Worm (Caenorhabditis elegans) whole organism, early embryonic: ENCODE data around the gene T27E9.2.

Source experiments
- B0310.2 ChIP-seq: sonication (generic microtip); optimal IDR thresholded peaks from 2 replicates; lab custom pipeline; 2016; ENCODE audit warnings: mild to moderate bottlenecking, missing genetic modification characterization, missing compliant biosample characterization
- F13C5.2 ChIP-seq: sonication (generic microtip); optimal IDR thresholded peaks from 2 replicates; lab custom pipeline; 2017; ENCODE audit warnings: mild to moderate bottlenecking, missing genetic modification characterization, inconsistent platforms, missing compliant biosample characterization
- aly-1 ChIP-seq: sonication (generic microtip); optimal IDR thresholded peaks from 2 replicates; lab custom pipeline; 2016; ENCODE audit warnings: missing genetic modification characterization, missing compliant biosample characterization
- ama-1 ChIP-seq: fragments of 150-350 bp; optimal IDR thresholded peaks from 2 replicates; lab custom pipeline; 2014
- ceh-13 ChIP-seq: fragments of 200-800 bp; sonication (Bioruptor generic); optimal IDR thresholded peaks from 2 replicates; lab custom pipeline; 2018; ENCODE audit warnings: mild to moderate bottlenecking, missing genetic modification characterization, missing compliant biosample characterization
- ceh-36 ChIP-seq: sonication (generic microtip); optimal IDR thresholded peaks from 2 replicates; lab custom pipeline; 2016; ENCODE audit warnings: missing genetic modification characterization, inconsistent platforms, missing compliant biosample characterization
- ets-7 ChIP-seq: sonication (generic microtip); optimal IDR thresholded peaks from 2 replicates; lab custom pipeline; 2016; ENCODE audit warnings: missing genotype, missing genetic modification characterization, missing compliant biosample characterization
- flt-1 ChIP-seq: fragments of 200-800 bp; sonication (Bioruptor generic); IDR thresholded peaks from 2 replicates; pipeline ENCODE4 v1.3.6; 2022; ENCODE audit warnings: missing genetic modification characterization, missing compliant biosample characterization
- hmbx-1 ChIP-seq: sonication (generic microtip); optimal IDR thresholded peaks from 2 replicates; lab custom pipeline; 2016; ENCODE audit warnings: mild to moderate bottlenecking, missing genetic modification characterization, missing compliant biosample characterization
- hmg-4 ChIP-seq: fragments of 200-800 bp; sonication (Bioruptor generic); optimal IDR thresholded peaks from 2 replicates; lab custom pipeline; 2018; ENCODE audit warnings: mild to moderate bottlenecking, missing genetic modification characterization, missing compliant biosample characterization
- hnd-1 ChIP-seq: sonication (generic microtip); optimal IDR thresholded peaks from 2 replicates; lab custom pipeline; 2016; ENCODE audit warnings: missing genetic modification characterization, missing compliant biosample characterization
- pes-1 ChIP-seq: fragments of 200-800 bp; sonication (Bioruptor generic); IDR thresholded peaks from 2 replicates; pipeline ENCODE4 v1.3.6; 2022; ENCODE audit warnings: missing genetic modification reagents, missing genetic modification characterization, missing compliant biosample characterization
- scrt-1 ChIP-seq: fragments of 200-800 bp; sonication (Bioruptor generic); IDR thresholded peaks from 2 replicates; pipeline ENCODE4 v1.3.6; 2022; ENCODE audit warnings: missing genetic modification characterization, missing compliant biosample characterization
- sea-1 ChIP-seq: fragments of 200-800 bp; sonication (Bioruptor generic); conservative IDR thresholded peaks from 2 replicates; pipeline ENCODE4 v1.3.6; 2022; ENCODE audit warnings: missing genetic modification characterization, missing compliant biosample characterization
- tbx-11 ChIP-seq: fragments of 200-800 bp; sonication (Bioruptor generic); IDR thresholded peaks from 2 replicates; pipeline ENCODE4 v1.3.6; 2022; ENCODE audit warnings: missing genetic modification characterization, missing compliant biosample characterization
- tbx-37 ChIP-seq: fragments of 200-800 bp; sonication (Bioruptor generic); conservative IDR thresholded peaks from 2 replicates; pipeline ENCODE4 v1.3.6; 2022; ENCODE audit warnings: missing genetic modification reagents, missing genetic modification characterization, missing compliant biosample characterization
- tra-4 ChIP-seq: sonication (generic microtip); optimal IDR thresholded peaks from 2 replicates; lab custom pipeline; 2017; ENCODE audit warnings: missing genetic modification characterization, missing compliant biosample characterization

T27E9.2 gene

ce11 chrIII:13462965-13463783 lies 790 bp upstream of the T27E9.2 start, which contains the start of gene ant-1.1:
Gene ant-1.1 (plus strand): TSS chrIII:13463163.
- TF ChIP-seq ets-7 (tag; lab: Kevin White, UChicago) (no peak), ceh-36 (tag; lab: Kevin White, UChicago) (peak; percentile 20), pes-1 (GFP tag; lab: Robert Waterston, UW) (peak; percentile 52; the same call in 1 of the 2 replicates), tbx-37 (GFP tag; lab: Robert Waterston, UW) (peak; percentile 59), hmbx-1 (tag; lab: Kevin White, UChicago) (no peak), aly-1 (tag; lab: Kevin White, UChicago) (no peak), F13C5.2 (tag; lab: Kevin White, UChicago) (peak; percentile 80), sea-1 (GFP tag; lab: Robert Waterston, UW) (0 out of 2 replicates have a peak, but pooled peaks have one; percentile 44), ceh-13 (GFP tag; lab: Kevin White, UChicago) (no peak), tbx-11 (GFP tag; lab: Robert Waterston, UW) (no peak), ama-1 (lab: Kevin White, UChicago) (no peak), scrt-1 (GFP tag; lab: Robert Waterston, UW) (0 out of 2 replicates have a peak, but pooled peaks have one; percentile 20), B0310.2 (tag; lab: Kevin White, UChicago) (no peak), hmg-4 (GFP tag; lab: Kevin White, UChicago) (peak; percentile 62), flt-1 (no peak), tra-4 (peak; percentile 24), hnd-1 (tag; lab: Kevin White, UChicago) (no peak)

- TF ChIP-seq B0310.2 (tag; lab: Kevin White, UChicago) = no peak
- TF ChIP-seq sea-1 (GFP tag; lab: Robert Waterston, UW) = no peak
- no peak for TF ChIP-seq ceh-13 (GFP tag; lab: Kevin White, UChicago)
- TF ChIP-seq ama-1 (lab: Kevin White, UChicago) = no peak
- TF ChIP-seq hmbx-1 (tag; lab: Kevin White, UChicago) = no peak
- no peak for TF ChIP-seq tbx-11 (GFP tag; lab: Robert Waterston, UW)
- TF ChIP-seq hnd-1 (tag; lab: Kevin White, UChicago) = no peak
- TF ChIP-seq flt-1 = no peak
- TF ChIP-seq pes-1 (GFP tag; lab: Robert Waterston, UW) = no peak
- TF ChIP-seq F13C5.2 (tag; lab: Kevin White, UChicago) = no peak
- no peak for TF ChIP-seq tra-4
- TF ChIP-seq ceh-36 (tag; lab: Kevin White, UChicago) = no peak
- TF ChIP-seq ets-7 (tag; lab: Kevin White, UChicago) = no peak
- TF ChIP-seq hmg-4 (GFP tag; lab: Kevin White, UChicago) = no peak
- TF ChIP-seq tbx-37 (GFP tag; lab: Robert Waterston, UW) = no peak
- TF ChIP-seq scrt-1 (GFP tag; lab: Robert Waterston, UW) = no peak
- no peak for TF ChIP-seq aly-1 (tag; lab: Kevin White, UChicago)
These were observed 849 bp downstream of the T27E9.2 start for ce11 chrIII:13461535-13461934.

- TF ChIP-seq aly-1 (tag; lab: Kevin White, UChicago) (no peak), ceh-36 (tag; lab: Kevin White, UChicago) (no peak), hmbx-1 (tag; lab: Kevin White, UChicago) (no peak), hnd-1 (tag; lab: Kevin White, UChicago) (no peak), ets-7 (tag; lab: Kevin White, UChicago) (no peak), F13C5.2 (tag; lab: Kevin White, UChicago) (no peak), hmg-4 (GFP tag; lab: Kevin White, UChicago) (no peak), tbx-11 (GFP tag; lab: Robert Waterston, UW) (no peak), sea-1 (GFP tag; lab: Robert Waterston, UW) (no peak)
These were observed 3.3 kb downstream of the T27E9.2 start, which contains the start of gene tag-164 for ce11 chrIII:13458978-13459596. Gene tag-164 (plus strand): TSS chrIII:13459546.

- TF ChIP-seq hmg-4 (GFP tag; lab: Kevin White, UChicago) (no peak), F13C5.2 (tag; lab: Kevin White, UChicago) (no peak), hnd-1 (tag; lab: Kevin White, UChicago) (no peak), tbx-11 (GFP tag; lab: Robert Waterston, UW) (no peak), tbx-37 (GFP tag; lab: Robert Waterston, UW) (no peak), tra-4 (no peak), ceh-13 (GFP tag; lab: Kevin White, UChicago) (no peak), ets-7 (tag; lab: Kevin White, UChicago) (no peak), ceh-36 (tag; lab: Kevin White, UChicago) (no peak), ama-1 (lab: Kevin White, UChicago) (no peak), aly-1 (tag; lab: Kevin White, UChicago) (no peak), scrt-1 (GFP tag; lab: Robert Waterston, UW) (no peak)
These were observed 5.1 kb downstream of the T27E9.2 start for ce11 chrIII:13457305-13457704.

ce11 chrIII:13455816-13456215 lies 6.6 kb downstream of the T27E9.2 start:
- TF ChIP-seq ama-1 (lab: Kevin White, UChicago) (no peak), F13C5.2 (tag; lab: Kevin White, UChicago) (no peak), ets-7 (tag; lab: Kevin White, UChicago) (no peak), flt-1 (no peak), sea-1 (GFP tag; lab: Robert Waterston, UW) (no peak), tra-4 (no peak), ceh-13 (GFP tag; lab: Kevin White, UChicago) (no peak), tbx-37 (GFP tag; lab: Robert Waterston, UW) (no peak), aly-1 (tag; lab: Kevin White, UChicago) (no peak), hnd-1 (tag; lab: Kevin White, UChicago) (no peak), pes-1 (GFP tag; lab: Robert Waterston, UW) (no peak), scrt-1 (GFP tag; lab: Robert Waterston, UW) (no peak), hmbx-1 (tag; lab: Kevin White, UChicago) (no peak), ceh-36 (tag; lab: Kevin White, UChicago) (no peak)
